Worm (Caenorhabditis elegans): Measurements from ENCODE around the gene smvt-1.

The smvt-1 gene

DNA sequence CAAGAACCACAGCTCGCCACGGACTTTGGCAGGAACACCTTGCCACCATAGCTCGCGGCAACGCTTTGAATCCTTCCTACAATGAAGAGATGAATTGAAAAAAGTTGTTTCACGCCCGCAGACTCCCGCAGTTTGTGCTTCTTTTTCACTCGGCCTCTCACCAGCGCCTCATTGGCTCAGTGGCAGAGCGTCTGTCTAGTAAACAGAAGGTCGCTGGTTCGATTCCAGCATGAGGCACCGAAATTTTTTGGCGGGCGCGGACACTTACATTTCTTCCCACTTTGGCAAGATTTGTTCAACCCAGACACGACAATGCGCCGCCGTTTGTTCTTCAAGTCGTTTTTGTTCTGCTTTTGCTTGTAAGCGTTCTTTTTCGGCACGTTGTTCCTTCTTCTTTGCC is 20.9 kb downstream of the smvt-1 start (continued):
- TF ChIP-seq nhr-19 (GFP tag; conservative IDR thresholded peaks at IDR 0.05) = 0 out of 2 replicates have a peak, but pooled peaks have one; percentile 33
- no peak for TF ChIP-seq isw-1 (GFP tag; IDR thresholded peaks at IDR 0.05)
- TF ChIP-seq swsn-7 (tag; optimal IDR thresholded peaks at IDR 0.05) = peak; percentile 32
- TF ChIP-seq nhr-90 (tag; optimal IDR thresholded peaks at IDR 0.05; ENCODE audit: poor library complexity) = peak; percentile 38
- peak; percentile 51 for TF ChIP-seq nhr-47 (tag; optimal IDR thresholded peaks at IDR 0.05)
- peak in 1 of 2 experiments; percentile 11 for TF ChIP-seq mdl-1 (tag; optimal IDR thresholded peaks at IDR 0.05)
- peak; percentile 26 for TF ChIP-seq nhr-20 (tag; optimal IDR thresholded peaks at IDR 0.05)

DNA sequence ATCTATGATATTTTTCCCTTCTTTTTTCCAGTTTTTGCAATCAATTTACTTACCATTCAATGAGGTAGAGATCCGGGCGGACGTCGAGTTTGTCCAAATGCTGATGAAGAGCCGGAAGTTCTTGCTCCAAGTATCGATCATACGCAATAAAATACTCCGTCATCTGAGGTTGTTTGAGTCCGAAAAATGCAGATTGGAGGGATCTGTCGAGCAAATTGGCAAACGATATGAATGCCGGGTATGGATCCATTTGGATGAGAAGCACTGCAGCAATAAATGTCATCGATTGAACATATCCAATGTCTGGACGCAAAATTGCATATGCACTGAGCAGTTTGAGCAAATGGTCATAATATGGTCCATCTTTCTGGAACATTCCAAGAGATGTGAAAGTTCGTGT is 21.6 kb downstream of the smvt-1 start:
- TF ChIP-seq alr-1 (tag; optimal IDR thresholded peaks at IDR 0.05; ENCODE audit: borderline replicate concordance) (peak; percentile 96), skn-1 (tag; optimal IDR thresholded peaks at IDR 0.05) (no peak)

DNA sequence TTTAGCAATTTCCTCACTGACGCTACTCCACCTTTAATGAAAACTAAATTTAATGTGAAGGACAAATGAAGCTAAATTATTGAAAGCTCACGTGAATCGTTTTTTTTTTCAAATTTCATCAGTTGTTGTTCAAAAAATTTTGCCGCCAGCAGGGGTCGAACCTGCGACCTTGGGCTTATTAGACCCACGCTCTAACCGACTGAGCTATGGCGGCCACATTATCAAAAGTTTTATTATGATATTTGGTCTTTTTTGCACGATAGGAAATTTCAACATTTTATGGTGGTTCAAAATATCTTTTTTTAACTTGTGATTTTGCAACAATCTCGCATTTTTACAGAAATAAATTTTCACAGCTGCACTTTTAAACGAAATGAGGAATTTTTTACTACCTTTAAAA is 22.7 kb downstream of the smvt-1 start:
- TF ChIP-seq fkh-4 (tag; optimal IDR thresholded peaks at IDR 0.05; ENCODE audit: borderline replicate concordance) = no peak

- no peak for TF ChIP-seq egl-27 (tag; optimal IDR thresholded peaks at IDR 0.05)
- TF ChIP-seq nhr-77 (tag; optimal IDR thresholded peaks at IDR 0.05) = no peak
- TF ChIP-seq lin-14 (GFP tag; optimal IDR thresholded peaks at IDR 0.05) = peak; percentile 19
- no peak for TF ChIP-seq hlh-4 (tag; optimal IDR thresholded peaks at IDR 0.05)
- no peak for TF ChIP-seq ztf-4 (tag; optimal IDR thresholded peaks at IDR 0.05)
- no peak for TF ChIP-seq ceh-90 (tag; optimal IDR thresholded peaks at IDR 0.05)
- peak; percentile 52 for TF ChIP-seq fkh-10 (GFP tag; optimal IDR thresholded peaks at IDR 0.05)
- TF ChIP-seq pag-3 (tag; optimal IDR thresholded peaks at IDR 0.05; ENCODE audit: borderline replicate concordance, insufficient read depth) = no peak
Observed at ce11 chrX:2522658-2523057, 26.1 kb downstream of the smvt-1 start.

DNA sequence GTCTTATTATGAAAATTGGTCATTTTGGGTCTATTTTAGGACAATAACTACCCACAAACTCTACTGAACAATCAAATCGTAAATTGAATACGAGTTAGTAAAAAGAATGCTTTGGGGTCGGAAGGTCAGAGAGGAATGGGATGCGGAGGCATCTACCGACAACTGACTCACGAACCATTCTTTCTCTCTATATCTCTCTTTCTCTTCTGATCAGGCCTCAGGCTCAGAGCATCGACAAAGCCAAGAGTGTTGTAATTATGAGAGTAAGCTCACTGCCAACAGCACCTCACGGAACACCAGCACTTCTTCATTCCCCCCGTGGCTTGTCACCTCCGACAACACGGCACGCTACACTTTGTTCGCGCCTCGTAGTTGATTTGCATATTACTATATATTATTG is 28.3 kb downstream of the smvt-1 start:
- no peak for TF ChIP-seq nhr-19 (GFP tag; conservative IDR thresholded peaks at IDR 0.05)
- TF ChIP-seq tlp-1 (tag; optimal IDR thresholded peaks at IDR 0.05) = no peak
- TF ChIP-seq rnt-1 (tag; optimal IDR thresholded peaks at IDR 0.05) = peak; percentile 23
- no peak for TF ChIP-seq ces-1 (GFP tag; optimal IDR thresholded peaks at IDR 0.05)
- no peak for TF ChIP-seq ets-5 (GFP tag; IDR thresholded peaks at IDR 0.05)
- TF ChIP-seq skn-1 (tag; optimal IDR thresholded peaks at IDR 0.05) = no peak
- no peak for TF ChIP-seq vab-15 (tag; optimal IDR thresholded peaks at IDR 0.05)

- TF ChIP-seq ceh-8 (GFP tag; optimal IDR thresholded peaks at IDR 0.05) (peak; percentile 2), fkh-10 (GFP tag; optimal IDR thresholded peaks at IDR 0.05) (no peak), nhr-85 (tag) (no peak)
Observed at ce11 chrX:2516949-2517696, 31.7 kb downstream of the smvt-1 start.

- TF ChIP-seq unc-30 (tag; optimal IDR thresholded peaks at IDR 0.05) = no peak
- TF ChIP-seq zag-1 (tag; optimal IDR thresholded peaks at IDR 0.05) = no peak
- TF ChIP-seq nhr-76 (tag; optimal IDR thresholded peaks at IDR 0.05) = no peak
- TF ChIP-seq nhr-237 (tag; optimal IDR thresholded peaks at IDR 0.05) = no peak
- TF ChIP-seq vab-15 (tag; optimal IDR thresholded peaks at IDR 0.05) = no peak
- no peak for TF ChIP-seq pag-3 (tag; optimal IDR thresholded peaks at IDR 0.05; ENCODE audit: borderline replicate concordance, insufficient read depth)
Observed at ce11 chrX:2515224-2515623, 33.6 kb downstream of the smvt-1 start, which contains the start of gene syg-1. syg-1 (minus strand) TSS chrX:2515324.

Data from whole organism, L1 larva.